Worm (Caenorhabditis elegans) whole organism, L2 larva: ENCODE data around the gene C49F5.3.

Experiments used
- ZK546.5 ChIP-seq: sonication (generic microtip); optimal IDR thresholded peaks from 2 replicates; lab custom pipeline; 2017; ENCODE audit warnings: missing biosample characterization, missing genetic modification characterization
- fos-1 ChIP-seq: fragments of 150-350 bp; optimal IDR thresholded peaks from 2 replicates; lab custom pipeline; 2014; ENCODE audit warnings: missing biosample characterization, missing genetic modification characterization
- nhr-77 ChIP-seq: fragments of 150-350 bp; optimal IDR thresholded peaks from 2 replicates; lab custom pipeline; 2014; ENCODE audit warnings: missing biosample characterization, missing genetic modification characterization

DNA sequence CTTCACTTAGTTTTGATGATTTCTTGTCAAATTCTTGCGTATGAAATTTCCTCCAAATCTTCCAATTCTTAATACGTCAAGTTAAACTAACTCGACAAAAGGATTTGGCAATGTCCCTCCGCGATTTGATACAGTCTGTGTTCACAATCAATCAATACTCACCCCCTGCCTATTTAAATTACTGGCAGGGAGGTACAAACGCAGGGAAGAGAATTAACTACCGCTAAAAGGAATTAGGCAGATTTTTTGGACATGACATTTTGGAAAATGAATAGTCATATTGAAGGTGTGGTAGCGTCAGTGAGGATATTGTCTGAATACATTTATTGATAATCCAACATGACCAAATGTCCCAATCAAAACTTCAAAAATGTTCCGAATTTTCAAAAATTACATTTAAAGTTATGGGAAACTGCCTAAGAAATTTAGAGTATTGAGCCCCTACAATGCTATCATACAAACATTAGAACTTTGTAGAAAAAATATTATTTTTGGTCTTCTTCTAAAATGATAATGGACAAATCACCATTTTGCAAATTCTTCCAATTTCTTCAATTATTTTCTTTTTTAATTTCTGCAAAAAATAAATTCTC lies 46.0 kb downstream of the C49F5.3 start:
- TF ChIP-seq ZK546.5 (tag; lab: Kevin White, UChicago) = peak; percentile 71
- TF ChIP-seq fos-1 (tag; lab: Kevin White, UChicago) = peak; percentile 98
- peak; percentile 98 for TF ChIP-seq nhr-77 (tag; lab: Kevin White, UChicago)
